Worm (Caenorhabditis elegans) whole organism, young adult: ENCODE results near the gene Y50D4C.5.

Source experiments
- C06A6.2 ChIP-seq: fragments of 200-800 bp; sonication (Bioruptor generic); conservative IDR thresholded peaks from 2 replicates; pipeline ENCODE4 v1.3.6; 2022; ENCODE audit warnings: missing genetic modification characterization, missing compliant biosample characterization
- C17E4.6 ChIP-seq: fragments of 200-800 bp; sonication (Bioruptor generic); IDR thresholded peaks from 2 replicates; pipeline ENCODE4 v1.3.6; 2022; ENCODE audit warnings: missing genetic modification reagents, missing genetic modification characterization, missing compliant biosample characterization
- F10E7.11 ChIP-seq: sonication (generic microtip); optimal IDR thresholded peaks from 2 replicates; lab custom pipeline; 2017; ENCODE audit warnings: mild to moderate bottlenecking, missing genetic modification characterization, moderate library complexity, missing compliant biosample characterization
- F39B2.1 ChIP-seq: fragments of 200-800 bp; sonication (Bioruptor generic); IDR thresholded peaks from 2 replicates; pipeline ENCODE4 v1.3.6; 2022; ENCODE audit warnings: missing genetic modification reagents, missing genetic modification characterization, missing compliant biosample characterization
- F49E8.2 ChIP-seq: sonication (generic microtip); optimal IDR thresholded peaks from 3 replicates; lab custom pipeline; 2017; ENCODE audit warnings: missing genetic modification characterization, mild to moderate bottlenecking, missing compliant biosample characterization, antibody characterized with exemption, moderate library complexity; ENCODE audit not compliant: insufficient read depth
- F57A8.1 ChIP-seq: fragments of 200-800 bp; sonication (Bioruptor generic); optimal IDR thresholded peaks from 2 replicates; lab custom pipeline; 2018; ENCODE audit warnings: mild to moderate bottlenecking, missing genetic modification characterization, moderate library complexity, missing compliant biosample characterization
- Y79H2A.3 ChIP-seq: fragments of 200-800 bp; sonication (Bioruptor generic); conservative IDR thresholded peaks from 2 replicates; pipeline ENCODE4 v1.3.6; 2022; ENCODE audit warnings: missing genetic modification reagents, missing genetic modification characterization, missing compliant biosample characterization
- Y95B8A.8 ChIP-seq: fragments of 200-800 bp; sonication (Bioruptor generic); IDR thresholded peaks from 2 replicates; pipeline ENCODE4 v1.3.6; 2022; ENCODE audit warnings: missing genetic modification reagents, missing genetic modification characterization, missing compliant biosample characterization
- athp-1 ChIP-seq: sonication (generic microtip); optimal IDR thresholded peaks from 2 replicates; lab custom pipeline; 2017; ENCODE audit warnings: mild to moderate bottlenecking, missing genetic modification characterization, missing compliant biosample characterization
- attf-3 ChIP-seq: fragments of 200-800 bp; sonication (Bioruptor generic); conservative IDR thresholded peaks from 2 replicates; pipeline ENCODE4 v1.3.6; 2022; ENCODE audit warnings: missing genetic modification reagents, missing genetic modification characterization, missing compliant biosample characterization
- attf-6 ChIP-seq: fragments of 200-800 bp; sonication (Bioruptor generic); IDR thresholded peaks from 2 replicates; pipeline ENCODE4 v1.3.6; 2022; ENCODE audit warnings: missing genetic modification reagents, missing genetic modification characterization, missing compliant biosample characterization
- bed-2 ChIP-seq: fragments of 200-800 bp; sonication (Bioruptor generic); IDR thresholded peaks from 2 replicates; pipeline ENCODE4 v1.3.6; 2022; ENCODE audit warnings: missing genetic modification reagents, missing genetic modification characterization, missing compliant biosample characterization
- ceh-100 ChIP-seq: fragments of 200-800 bp; sonication (Bioruptor generic); IDR thresholded peaks from 2 replicates; pipeline ENCODE4 v1.3.6; 2022; ENCODE audit warnings: missing genetic modification reagents, missing genetic modification characterization, missing compliant biosample characterization
- ceh-27 ChIP-seq: fragments of 200-800 bp; sonication (Bioruptor generic); optimal IDR thresholded peaks from 2 replicates; lab custom pipeline; 2018; ENCODE audit warnings: mild to moderate bottlenecking, missing genetic modification characterization, moderate library complexity, missing compliant biosample characterization
- dpl-1 ChIP-seq: fragments of 150-350 bp; optimal IDR thresholded peaks from 2 replicates; lab custom pipeline; 2014; ENCODE audit warnings: missing biosample characterization, missing genetic modification reagents, missing genetic modification characterization
- egl-18 ChIP-seq: fragments of 200-800 bp; sonication (Bioruptor generic); IDR thresholded peaks from 2 replicates; pipeline ENCODE4 v1.3.6; 2022; ENCODE audit warnings: missing genetic modification reagents, missing genetic modification characterization, missing compliant biosample characterization
- egrh-3 ChIP-seq: fragments of 200-800 bp; sonication (Bioruptor generic); IDR thresholded peaks from 2 replicates; pipeline ENCODE4 v1.3.6; 2022; ENCODE audit warnings: missing genetic modification reagents, missing genetic modification characterization, missing compliant biosample characterization
- fkh-3 ChIP-seq: sonication (generic microtip); optimal IDR thresholded peaks from 2 replicates; lab custom pipeline; 2016; ENCODE audit warnings: mild to moderate bottlenecking, missing genetic modification characterization, missing compliant biosample characterization
- gei-17 ChIP-seq: fragments of 200-800 bp; sonication (Bioruptor generic); optimal IDR thresholded peaks from 2 replicates; lab custom pipeline; 2018; ENCODE audit warnings: mild to moderate bottlenecking, missing genetic modification characterization, missing compliant biosample characterization
- hlh-12 ChIP-seq: sonication (generic microtip); optimal IDR thresholded peaks from 2 replicates; lab custom pipeline; 2016; ENCODE audit warnings: missing genetic modification characterization, missing compliant biosample characterization
- hmg-1.2 ChIP-seq: fragments of 200-800 bp; sonication (Bioruptor generic); IDR thresholded peaks from 2 replicates; pipeline ENCODE4 v1.3.6; 2022; ENCODE audit warnings: missing genetic modification reagents, missing genetic modification characterization, missing compliant biosample characterization
- lag-1 ChIP-seq: fragments of 200-800 bp; sonication (Bioruptor generic); IDR thresholded peaks from 2 replicates; pipeline ENCODE4 v1.3.6; 2022; ENCODE audit warnings: missing genetic modification reagents, missing genetic modification characterization, missing compliant biosample characterization
- lin-35 ChIP-seq, 3 experiments: fragments of 150-350 bp in 2 of 3; sonication (generic microtip) in 1 of 3; optimal IDR thresholded peaks; 2 replicates each; lab custom pipeline; 2014 to 2018; ENCODE audit warnings: missing biosample characterization in 3 of 3, missing genetic modification characterization in 3 of 3, missing genetic modification reagents in 3 of 3
- lin-54 ChIP-seq: fragments of 200-800 bp; sonication (Bioruptor generic); optimal IDR thresholded peaks from 2 replicates; lab custom pipeline; 2018; ENCODE audit warnings: mild to moderate bottlenecking, missing genetic modification characterization, missing compliant biosample characterization
- lsl-1 ChIP-seq: fragments of 200-800 bp; sonication (Bioruptor generic); optimal IDR thresholded peaks from 2 replicates; lab custom pipeline; 2018; ENCODE audit warnings: mild to moderate bottlenecking, missing genetic modification characterization, moderate library complexity, missing compliant biosample characterization
- madf-6 ChIP-seq: fragments of 200-800 bp; sonication (Bioruptor generic); IDR thresholded peaks from 2 replicates; pipeline ENCODE4 v1.3.6; 2022; ENCODE audit warnings: missing genetic modification reagents, missing genetic modification characterization, missing compliant biosample characterization
- mcd-1 ChIP-seq: fragments of 200-800 bp; sonication (Bioruptor generic); IDR thresholded peaks from 2 replicates; pipeline ENCODE4 v1.3.6; 2022; ENCODE audit warnings: missing genetic modification reagents, missing genetic modification characterization, missing compliant biosample characterization
- nfya-1 ChIP-seq: sonication (generic microtip); optimal IDR thresholded peaks from 2 replicates; lab custom pipeline; 2017; ENCODE audit warnings: antibody characterized with exemption, missing compliant biosample characterization, missing genetic modification characterization, borderline replicate concordance; ENCODE audit not compliant: insufficient read depth
- nhr-179 ChIP-seq: sonication (generic microtip); optimal IDR thresholded peaks from 2 replicates; lab custom pipeline; 2016; ENCODE audit warnings: mild to moderate bottlenecking, missing genetic modification characterization, missing compliant biosample characterization
- rec-8 ChIP-seq, 2 experiments: sonication (generic microtip); optimal IDR thresholded peaks; 2 replicates each; lab custom pipeline; 2016; ENCODE audit warnings: mild to moderate bottlenecking in 2 of 2, missing genetic modification characterization in 2 of 2, missing genetic modification reagents in 2 of 2, missing genotype in 2 of 2, missing biosample characterization in 1 of 2, missing compliant biosample characterization in 1 of 2, moderate library complexity in 1 of 2
- rpc-1 ChIP-seq, 2 experiments: fragments of 150-350 bp in 1 of 2; sonication (generic microtip) in 1 of 2; optimal IDR thresholded peaks; 2 replicates each; lab custom pipeline; 2014 to 2018; ENCODE audit warnings: missing biosample characterization in 1 of 2, missing genetic modification characterization in 1 of 2, missing genetic modification reagents in 1 of 2, missing genotype in 1 of 2
- snpc-3.4 ChIP-seq: sonication (generic microtip); optimal IDR thresholded peaks from 2 replicates; lab custom pipeline; 2017; ENCODE audit warnings: missing genetic modification characterization, mild to moderate bottlenecking, missing compliant biosample characterization, antibody characterized with exemption, moderate library complexity, missing genotype, missing genetic modification reagents
- tbp1 ChIP-seq: fragments of 200-800 bp; sonication (Bioruptor generic); optimal IDR thresholded peaks from 2 replicates; lab custom pipeline; 2018; ENCODE audit warnings: mild to moderate bottlenecking, missing genetic modification characterization, missing compliant biosample characterization
- tlf-1 ChIP-seq: fragments of 200-800 bp; sonication (Bioruptor generic); optimal IDR thresholded peaks from 2 replicates; lab custom pipeline; 2018; ENCODE audit warnings: mild to moderate bottlenecking, missing genetic modification characterization, missing compliant biosample characterization
- xnd-1 ChIP-seq: sonication (generic microtip); optimal IDR thresholded peaks from 2 replicates; lab custom pipeline; 2016; ENCODE audit warnings: missing genotype, missing genetic modification reagents, missing genetic modification characterization, missing compliant biosample characterization
- zfh-2 ChIP-seq: fragments of 200-800 bp; sonication (Bioruptor generic); conservative IDR thresholded peaks from 2 replicates; pipeline ENCODE4 v1.3.6; 2022; ENCODE audit warnings: missing genetic modification reagents, missing genetic modification characterization, missing compliant biosample characterization
- ztf-25 ChIP-seq: fragments of 200-800 bp; sonication (Bioruptor generic); IDR thresholded peaks from 2 replicates; pipeline ENCODE4 v1.3.6; 2022; ENCODE audit warnings: missing genetic modification reagents, missing genetic modification characterization, missing compliant biosample characterization
- ztf-26 ChIP-seq: sonication (generic microtip); optimal IDR thresholded peaks from 2 replicates; lab custom pipeline; 2017; ENCODE audit warnings: missing genetic modification characterization, missing compliant biosample characterization

Y50D4C.5 gene

ce11 chrV:1001163-1001562 is 2.4 kb downstream of the Y50D4C.5 start:
- TF ChIP-seq mcd-1 (GFP tag; lab: Robert Waterston, UW) (peak; percentile 27; the same call in 1 of the 2 replicates), zfh-2 (GFP tag; lab: Robert Waterston, UW) (peak; percentile 83), egrh-3 (GFP tag; lab: Robert Waterston, UW) (peak; percentile 70; the same call in 1 of the 2 replicates), hmg-1.2 (no peak)

ce11 chrV:995635-996034 is 7.9 kb downstream of the Y50D4C.5 start:
- no peak for TF ChIP-seq athp-1 (tag; lab: Kevin White, UChicago)
- TF ChIP-seq bed-2 (GFP tag; lab: Robert Waterston, UW), result no peak
- no peak for TF ChIP-seq attf-6 (GFP tag; lab: Robert Waterston, UW)
- no peak for TF ChIP-seq F57A8.1 (GFP tag; lab: Kevin White, UChicago)
- no peak for TF ChIP-seq lsl-1 (GFP tag; lab: Kevin White, UChicago)
- TF ChIP-seq xnd-1, result no peak
- TF ChIP-seq ztf-26 (tag; lab: Kevin White, UChicago), result no peak
- TF ChIP-seq lag-1 (GFP tag; lab: Robert Waterston, UW), result no peak
- no peak for TF ChIP-seq hlh-12 (tag; lab: Kevin White, UChicago)
- TF ChIP-seq attf-3, result no peak
- TF ChIP-seq lin-35 (GFP tag; optimal IDR thresholded peaks at IDR 0.05; lab: Kevin White, UChicago), result no peak
- no peak for TF ChIP-seq C06A6.2 (GFP tag; lab: Robert Waterston, UW)
- TF ChIP-seq C17E4.6, result no peak
- TF ChIP-seq tlf-1 (GFP tag; lab: Kevin White, UChicago), result no peak
- no peak for TF ChIP-seq fkh-3 (tag; lab: Kevin White, UChicago)

ce11 chrV:990300-990699 is 13.2 kb downstream of the Y50D4C.5 start:
- TF ChIP-seq madf-6 (no peak), egrh-3 (GFP tag; lab: Robert Waterston, UW) (peak; percentile 84), lin-54 (no peak), zfh-2 (GFP tag; lab: Robert Waterston, UW) (peak; percentile 92), F39B2.1 (GFP tag; lab: Robert Waterston, UW) (0 out of 2 replicates have a peak, but pooled peaks have one; percentile 5), tlf-1 (GFP tag; lab: Kevin White, UChicago) (no peak), F49E8.2 (tag; lab: Kevin White, UChicago) (no peak), ceh-100 (GFP tag; lab: Robert Waterston, UW) (no peak)

ce11 chrV:983120-983519 is 20.4 kb downstream of the Y50D4C.5 start:
- TF ChIP-seq rpc-1 (optimal IDR thresholded peaks at IDR 0.05; lab: Kevin White, UChicago) (no peak), rpc-1 (tag; optimal IDR thresholded peaks at IDR 0.05; lab: Kevin White, UChicago) (no peak), xnd-1 (no peak), ceh-27 (GFP tag; lab: Kevin White, UChicago) (no peak), attf-3 (no peak), gei-17 (GFP tag; lab: Kevin White, UChicago) (no peak), Y95B8A.8 (GFP tag; lab: Robert Waterston, UW) (no peak), rec-8 (tag; optimal IDR thresholded peaks at IDR 0.05; lab: Kevin White, UChicago) (no peak)

DNA sequence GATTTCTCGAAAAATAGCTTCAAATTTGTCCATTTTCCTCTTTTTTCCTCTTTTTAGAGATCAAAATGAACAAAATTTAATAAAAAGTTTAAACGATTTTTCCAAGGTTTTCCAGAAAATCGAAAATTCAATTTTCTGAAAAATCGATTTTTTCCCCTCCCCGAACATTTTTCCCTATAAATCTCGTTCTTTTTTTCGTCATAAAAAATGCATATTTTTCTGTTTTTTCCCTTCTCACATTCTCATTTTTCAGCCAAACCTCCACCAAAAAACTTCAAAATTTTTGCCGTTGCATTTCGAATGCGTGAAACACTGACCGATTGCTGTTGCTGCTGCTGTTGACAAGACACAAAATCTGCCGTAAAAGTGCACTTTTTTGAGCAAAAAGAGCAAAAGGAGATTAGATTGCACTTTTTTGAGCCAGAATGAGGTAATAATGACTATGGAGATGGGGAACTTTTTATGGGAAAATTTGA is 21.2 kb downstream of the Y50D4C.5 start, which contains the start of the genes Y50D4C.12 and unc-34:
TSS of gene Y50D4C.12 (plus strand) at position 301 of the 476 bp plus-strand sequence.
TSS of gene unc-34 (plus strand) at position 426 of the 476 bp plus-strand sequence.
- no peak for TF ChIP-seq F10E7.11
- no peak for TF ChIP-seq nhr-179 (tag; lab: Kevin White, UChicago)
- no peak for TF ChIP-seq ztf-25 (GFP tag; lab: Robert Waterston, UW)
- no peak for TF ChIP-seq snpc-3.4 (tag; lab: Kevin White, UChicago)
- no peak for TF ChIP-seq tbp1 (GFP tag; lab: Kevin White, UChicago)
- TF ChIP-seq Y79H2A.3 (GFP tag; lab: Robert Waterston, UW), result no peak
- TF ChIP-seq nfya-1 (tag; lab: Kevin White, UChicago), result no peak
- TF ChIP-seq dpl-1 (GFP tag; lab: Kevin White, UChicago), result no peak
- TF ChIP-seq egl-18 (GFP tag; lab: Robert Waterston, UW), result no peak
